Worm (Caenorhabditis elegans): Measurements from ENCODE around the gene C35B1.3.

C35B1.3 gene

DNA sequence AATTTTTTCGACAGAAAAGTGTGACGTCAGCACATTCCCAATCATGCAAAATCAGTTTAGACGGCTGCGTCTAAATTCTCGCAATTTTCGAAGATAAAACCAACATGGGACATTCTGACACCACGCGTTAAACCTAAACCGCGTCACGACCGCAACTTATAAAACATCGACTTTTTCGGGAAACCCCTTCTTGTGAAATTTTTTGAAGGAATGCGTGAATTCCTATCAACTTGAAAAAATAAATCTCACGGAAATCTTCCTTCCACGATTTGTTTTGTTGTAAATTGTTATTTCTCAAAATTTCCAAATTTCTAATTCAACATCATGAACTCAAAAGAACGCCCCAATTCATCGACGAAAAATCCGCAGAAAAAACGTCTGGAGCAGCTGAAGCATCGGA is 41.0 kb upstream of the C35B1.3 start, which contains the start of gene F35F11.2:
Gene F35F11.2 (plus strand): TSS at position 301 of the 400 bp plus-strand sequence.
- TF ChIP-seq ztf-28 (GFP tag; IDR thresholded peaks at IDR 0.05): no peak

- TF ChIP-seq zfh-2 (GFP tag; conservative IDR thresholded peaks at IDR 0.05) (peak; percentile 59), mel-28 (tag; optimal IDR thresholded peaks at IDR 0.05; ENCODE audit: borderline replicate concordance) (no peak)
Observed at ce11 chrIV:4041006-4041405, 39.9 kb upstream of the C35B1.3 start.

DNA sequence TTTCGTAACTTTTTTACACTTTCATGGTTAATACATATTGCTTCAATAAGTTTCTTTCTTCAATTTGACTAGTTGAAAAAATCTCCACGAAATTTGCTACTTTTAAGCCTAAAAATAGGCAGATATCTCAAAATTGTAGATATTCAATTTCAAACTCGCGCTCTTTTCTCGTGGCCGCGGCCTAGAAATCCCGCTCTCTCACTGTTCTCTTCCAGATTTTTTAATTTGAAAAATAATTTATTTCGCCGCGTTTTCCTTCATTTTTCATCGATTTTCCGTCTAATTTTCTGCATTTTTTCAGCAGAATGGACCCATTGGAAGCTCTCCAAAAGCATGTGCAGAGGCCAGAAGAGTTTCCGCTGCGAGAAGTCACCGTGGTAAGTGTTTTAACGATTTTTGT is 38.7 kb upstream of the C35B1.3 start, which contains the start of gene cdc-73:
Gene cdc-73 (plus strand): TSS at position 302 of the 400 bp plus-strand sequence.
- TF ChIP-seq F49E8.2 (tag; optimal IDR thresholded peaks at IDR 0.05; ENCODE audit: insufficient read depth) (no peak), efl-1 (GFP tag; optimal IDR thresholded peaks at IDR 0.05) (peak; percentile 71), lin-54 (GFP tag; optimal IDR thresholded peaks at IDR 0.05) (peak; percentile 91), mcd-1 (GFP tag; IDR thresholded peaks at IDR 0.05) (peak; percentile 38; the same call in 1 of the 2 replicates), F10E7.11 (tag; optimal IDR thresholded peaks at IDR 0.05) (no peak), ztf-28 (GFP tag; IDR thresholded peaks at IDR 0.05) (peak; percentile 70; the same call in 1 of the 2 replicates), attf-5 (GFP tag; optimal IDR thresholded peaks at IDR 0.05) (peak; percentile 6), unc-130 (GFP tag; optimal IDR thresholded peaks at IDR 0.05) (peak; percentile 29), B0261.1 (tag; optimal IDR thresholded peaks at IDR 0.05) (no peak), lin-35 (GFP tag; optimal IDR thresholded peaks at IDR 0.05) (peak in 1 of 3 experiments; percentile 60), let-526 (GFP tag; IDR thresholded peaks at IDR 0.05) (no peak), dpl-1 (GFP tag; optimal IDR thresholded peaks at IDR 0.05) (peak; percentile 75), ztf-18 (tag; optimal IDR thresholded peaks at IDR 0.05) (peak; percentile 21)

ce11 chrIV:4047628-4048027 is 33.3 kb upstream of the C35B1.3 start:
- TF ChIP-seq ceh-79 (tag; optimal IDR thresholded peaks at IDR 0.05) (no peak), madf-8 (GFP tag; conservative IDR thresholded peaks at IDR 0.05) (no peak), F10E7.11 (tag; optimal IDR thresholded peaks at IDR 0.05) (no peak), ceh-91 (GFP tag; IDR thresholded peaks at IDR 0.05) (no peak), F37B4.10 (GFP tag; IDR thresholded peaks at IDR 0.05) (no peak), bed-2 (GFP tag; IDR thresholded peaks at IDR 0.05) (no peak), K11D2.4 (GFP tag; IDR thresholded peaks at IDR 0.05) (no peak), let-607 (tag; optimal IDR thresholded peaks at IDR 0.05) (no peak), ceh-100 (GFP tag; IDR thresholded peaks at IDR 0.05) (0 out of 2 replicates have a peak, but pooled peaks have one; percentile 41), dpl-1 (GFP tag; optimal IDR thresholded peaks at IDR 0.05) (no peak), nfyb-1 (GFP tag; IDR thresholded peaks at IDR 0.05) (peak; percentile 46; the same call in 1 of the 2 replicates), egrh-3 (GFP tag; IDR thresholded peaks at IDR 0.05) (no peak), ceh-58 (GFP tag; IDR thresholded peaks at IDR 0.05) (no peak), fkh-3 (tag; optimal IDR thresholded peaks at IDR 0.05) (no peak), ceh-27 (GFP tag; optimal IDR thresholded peaks at IDR 0.05) (no peak), tbp1 (GFP tag; optimal IDR thresholded peaks at IDR 0.05) (peak; percentile 33), B0019.2 (GFP tag; conservative IDR thresholded peaks at IDR 0.05) (no peak), C06A6.2 (GFP tag; conservative IDR thresholded peaks at IDR 0.05) (no peak), lin-40 (tag; optimal IDR thresholded peaks at IDR 0.05) (no peak), gei-17 (GFP tag; optimal IDR thresholded peaks at IDR 0.05) (no peak), ztf-28 (GFP tag; IDR thresholded peaks at IDR 0.05) (no peak), F52B5.7 (tag; optimal IDR thresholded peaks at IDR 0.05) (no peak), rcor-1 (GFP tag; IDR thresholded peaks at IDR 0.05) (no peak), F33H1.4 (GFP tag; IDR thresholded peaks at IDR 0.05) (peak; percentile 21; the same call in 1 of the 2 replicates), efl-1 (GFP tag; optimal IDR thresholded peaks at IDR 0.05) (peak; percentile 27), mel-28 (tag; optimal IDR thresholded peaks at IDR 0.05; ENCODE audit: borderline replicate concordance) (no peak), ccch-3 (GFP tag; optimal IDR thresholded peaks at IDR 0.05) (no peak), Y79H2A.3 (GFP tag; conservative IDR thresholded peaks at IDR 0.05) (no peak; the same call in none of the 2 replicates), tbx-9 (tag; optimal IDR thresholded peaks at IDR 0.05; ENCODE audit: borderline replicate concordance) (no peak), ztf-26 (tag; optimal IDR thresholded peaks at IDR 0.05) (no peak), somi-1 (GFP tag; optimal IDR thresholded peaks at IDR 0.05) (no peak), ZK185.1 (tag; optimal IDR thresholded peaks at IDR 0.05; ENCODE audit: poor library complexity, severe bottlenecking) (no peak)

Data from whole organism, young adult.